Worm (Caenorhabditis elegans): ENCODE data around the gene sre-51.

Gene sre-51

DNA sequence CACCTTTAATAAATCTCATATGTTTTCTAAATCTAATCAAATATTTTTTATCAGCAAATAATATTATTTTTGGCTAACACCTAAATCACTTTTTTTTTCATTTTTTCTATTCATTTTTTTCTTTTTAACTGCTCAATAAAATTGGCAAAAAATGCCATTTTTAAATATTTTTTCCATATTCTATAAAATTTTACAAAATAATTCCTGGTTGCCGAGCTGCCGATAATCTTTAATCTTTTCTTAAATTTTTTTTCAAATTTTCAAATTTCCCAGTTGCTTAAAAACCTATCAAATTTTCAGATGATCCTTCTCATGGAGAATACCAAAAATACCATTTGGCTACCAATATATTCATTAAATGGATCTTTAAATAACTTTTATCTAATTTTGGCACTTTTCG, at the start of gene sre-51:
Gene sre-51, plus strand, starts transcription at position 301 of the 400 bp plus-strand sequence.
- no peak for TF ChIP-seq unc-62 (GFP tag; optimal IDR thresholded peaks at IDR 0.05)

DNA sequence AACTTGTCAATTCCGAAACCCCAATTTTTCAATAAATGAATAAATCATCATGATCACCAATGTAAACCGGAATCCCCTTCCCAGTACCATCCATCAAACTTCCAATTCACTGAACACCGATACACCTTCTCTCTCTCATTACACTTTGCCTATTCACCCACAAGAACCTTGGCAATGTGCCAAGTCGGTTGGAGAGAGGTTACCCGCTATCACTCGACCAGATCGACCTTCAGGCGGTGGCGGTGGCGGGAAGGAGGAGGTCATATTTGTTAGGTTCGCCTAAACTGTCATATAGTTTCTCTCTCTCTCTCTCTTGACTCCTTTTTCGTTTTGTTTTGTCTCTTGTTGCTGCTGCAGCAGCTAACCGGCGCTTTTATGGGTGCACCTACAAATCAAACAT, 49.1 kb upstream of the sre-51 start:
- TF ChIP-seq unc-62 (GFP tag; optimal IDR thresholded peaks at IDR 0.05), result no peak

DNA sequence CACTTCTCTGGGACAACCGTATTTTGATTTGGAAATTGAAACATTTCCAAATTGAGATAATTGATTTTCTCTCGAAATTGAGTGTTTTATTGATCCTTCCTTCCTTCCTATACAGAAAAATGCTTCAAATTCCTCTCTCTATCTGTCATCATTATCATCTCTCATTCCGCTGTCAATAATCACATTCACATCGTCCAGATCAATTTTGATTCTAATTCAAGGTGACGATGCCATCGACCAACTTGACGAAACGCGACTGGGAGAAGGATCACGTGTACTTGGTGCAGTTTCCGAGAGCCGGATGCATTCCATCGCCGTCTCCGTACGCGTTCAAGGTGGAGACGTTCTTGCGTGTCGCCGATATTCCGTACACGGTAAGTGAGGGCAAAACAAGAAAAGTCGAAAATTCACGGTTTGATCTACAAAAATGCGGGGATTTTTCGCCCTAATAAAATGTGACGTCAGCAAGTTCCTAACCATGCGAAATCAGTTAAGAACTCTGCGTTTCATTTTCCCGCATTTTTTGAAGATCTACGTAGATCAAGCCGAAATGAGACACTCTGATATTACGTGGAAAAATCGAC, 47.6 kb upstream of the sre-51 start, which contains the start of gene faxc-1:
Gene faxc-1, plus strand, starts transcription at position 222 of the 584 bp plus-strand sequence.
- TF ChIP-seq unc-62 (GFP tag; optimal IDR thresholded peaks at IDR 0.05), result no peak

DNA sequence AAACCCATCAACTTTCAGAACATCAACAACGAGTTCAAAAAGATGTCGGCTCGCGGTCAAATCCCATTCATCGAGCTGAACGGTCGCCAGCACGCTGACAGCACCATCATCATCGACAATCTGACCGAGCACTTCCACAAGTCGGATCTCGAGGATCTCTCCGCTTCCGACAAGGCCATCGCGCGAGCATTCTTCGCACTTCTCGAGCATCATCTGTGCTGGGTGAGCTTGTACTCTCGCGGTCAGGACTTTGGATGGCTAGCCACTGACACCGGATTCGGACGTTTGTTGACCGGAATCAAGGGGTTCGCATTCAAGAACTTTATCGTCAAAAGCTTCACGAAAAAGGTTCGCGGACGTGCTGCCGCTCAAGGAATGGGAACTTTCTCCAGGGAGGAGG, 46.8 kb upstream of the sre-51 start:
- TF ChIP-seq unc-62 (GFP tag; optimal IDR thresholded peaks at IDR 0.05), result no peak

DNA sequence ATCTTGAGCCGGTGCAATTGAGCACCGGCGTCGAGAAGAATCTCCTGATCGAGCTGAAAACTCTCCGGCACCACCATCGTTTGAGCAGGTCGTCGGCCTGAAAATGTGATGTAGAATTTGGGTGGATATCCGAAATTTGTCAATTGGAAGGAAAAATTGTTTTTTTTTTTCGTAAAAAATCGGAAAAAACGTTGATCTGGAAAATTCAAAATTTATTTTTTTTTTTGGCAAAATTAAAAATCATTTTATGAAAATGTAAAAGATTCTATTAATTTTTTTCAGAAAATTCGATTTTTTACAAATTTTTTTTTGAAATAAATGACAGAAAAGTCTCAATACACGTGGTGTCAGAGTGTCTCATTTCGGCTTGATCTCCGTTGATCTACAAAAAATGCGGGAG, 45.5 kb upstream of the sre-51 start, which contains the start of gene tric-1B.1:
Gene tric-1B.1, minus strand, starts transcription at position 101 of the 400 bp plus-strand sequence.
- TF ChIP-seq unc-62 (GFP tag; optimal IDR thresholded peaks at IDR 0.05), result no peak

DNA sequence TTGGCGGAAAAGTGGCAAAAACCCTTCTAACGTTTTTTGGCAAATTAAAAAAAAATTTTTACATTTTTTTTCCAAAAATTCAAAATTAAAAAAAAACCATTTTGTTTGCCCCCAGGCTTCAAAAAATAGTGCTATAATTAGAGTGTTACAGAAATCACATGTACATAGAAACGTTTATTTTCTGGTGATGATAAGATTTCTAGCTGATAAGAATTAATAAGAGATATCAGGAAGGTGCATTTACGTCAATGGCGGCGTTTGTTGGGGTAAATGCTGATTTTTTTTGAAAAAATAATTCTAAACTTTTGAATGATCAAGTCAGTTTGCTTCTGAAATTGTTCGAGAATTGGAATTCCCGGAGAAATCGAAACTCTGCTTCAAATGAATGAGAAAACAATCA, 44.9 kb upstream of the sre-51 start:
- no peak for TF ChIP-seq unc-62 (GFP tag; optimal IDR thresholded peaks at IDR 0.05)

DNA sequence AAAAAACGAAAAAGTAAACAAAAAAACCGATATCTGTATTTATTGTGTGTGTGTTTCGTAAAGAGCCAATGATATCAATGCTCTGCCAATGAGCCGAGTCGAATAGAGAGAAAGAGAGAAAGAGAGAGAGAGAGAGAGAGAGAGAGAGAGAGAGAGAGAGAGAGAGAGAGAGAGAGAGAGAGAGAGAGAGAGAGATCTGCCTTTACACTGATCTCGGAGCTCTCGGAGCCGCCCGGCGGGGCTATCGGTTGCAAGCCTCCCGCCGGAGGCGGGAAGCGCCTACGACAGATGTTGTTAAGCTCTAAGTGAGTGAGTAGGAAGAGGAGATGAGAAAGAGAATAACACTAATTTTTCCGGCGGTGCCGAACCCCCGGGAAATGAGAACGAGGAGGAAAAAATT, 42.8 kb upstream of the sre-51 start:
- TF ChIP-seq unc-62 (GFP tag; optimal IDR thresholded peaks at IDR 0.05), result no peak

DNA sequence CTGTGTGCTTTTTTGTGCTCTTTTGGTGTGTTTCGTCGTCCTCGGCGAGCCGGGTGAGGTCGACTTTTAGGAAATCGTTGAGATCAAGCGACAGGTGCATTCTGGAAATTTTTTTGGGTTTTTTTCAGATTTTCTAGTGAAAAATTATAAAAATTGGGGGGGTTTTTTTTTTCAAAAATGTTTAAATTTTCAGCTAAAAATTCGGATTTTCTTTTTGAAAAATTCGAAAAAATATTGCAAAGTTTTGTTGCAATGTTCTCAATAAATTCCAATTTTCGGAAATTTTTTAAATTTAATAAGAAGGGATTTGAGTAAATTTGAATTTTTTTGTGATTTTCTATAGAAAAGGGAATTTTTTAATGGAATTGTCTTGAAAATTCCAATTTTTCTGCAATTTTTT, 36.7 kb upstream of the sre-51 start, which contains the start of gene Y57A10A.27:
Gene Y57A10A.27, minus strand, starts transcription at position 101 of the 400 bp plus-strand sequence.
- TF ChIP-seq unc-62 (GFP tag; optimal IDR thresholded peaks at IDR 0.05), result no peak

DNA sequence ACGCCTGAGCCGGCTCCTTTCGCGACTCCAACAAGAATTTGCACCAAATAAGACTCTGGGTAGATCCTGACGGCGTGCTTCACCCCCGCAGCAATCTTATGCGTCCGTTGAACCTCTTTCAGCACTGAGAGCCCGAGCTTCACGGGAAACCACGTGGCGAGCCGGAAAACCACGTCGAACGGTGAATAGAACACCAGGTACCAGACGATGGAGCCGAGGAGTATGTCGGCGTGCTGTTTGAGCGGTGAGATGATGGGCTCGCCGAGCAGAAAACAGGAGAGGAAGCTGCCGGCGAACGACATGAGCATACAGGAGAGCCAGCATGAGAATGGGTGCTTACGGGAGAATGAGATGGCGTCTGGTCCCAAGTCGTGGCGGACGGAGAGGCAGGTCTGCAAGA, 33.1 kb upstream of the sre-51 start:
- no peak for TF ChIP-seq unc-62 (GFP tag; optimal IDR thresholded peaks at IDR 0.05)

DNA sequence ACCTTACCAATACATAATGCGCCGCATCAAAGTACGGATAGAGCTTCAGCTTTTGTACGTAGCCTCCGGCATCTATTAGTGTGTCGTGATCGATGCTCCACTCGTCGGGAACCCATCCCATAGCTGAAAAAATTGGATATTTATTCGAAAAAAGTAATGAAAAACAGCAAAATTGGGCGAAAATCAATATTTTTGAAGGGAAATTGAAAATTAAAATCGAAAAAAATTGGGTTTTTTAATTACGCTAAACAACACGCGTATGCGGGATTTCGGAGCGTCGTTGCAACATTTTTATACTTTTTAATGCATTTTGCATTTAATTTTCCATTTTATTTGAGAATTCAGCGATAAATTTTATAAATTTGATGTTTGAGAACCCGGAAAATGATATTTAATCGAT, 32.4 kb upstream of the sre-51 start, which contains the start of the genes tric-1B.2 and Y57A10A.29:
Gene tric-1B.2, minus strand, starts transcription at position 129 of the 400 bp plus-strand sequence.
Gene Y57A10A.29, plus strand, starts transcription at position 303 of the 400 bp plus-strand sequence.
- TF ChIP-seq unc-62 (GFP tag; optimal IDR thresholded peaks at IDR 0.05), result no peak

DNA sequence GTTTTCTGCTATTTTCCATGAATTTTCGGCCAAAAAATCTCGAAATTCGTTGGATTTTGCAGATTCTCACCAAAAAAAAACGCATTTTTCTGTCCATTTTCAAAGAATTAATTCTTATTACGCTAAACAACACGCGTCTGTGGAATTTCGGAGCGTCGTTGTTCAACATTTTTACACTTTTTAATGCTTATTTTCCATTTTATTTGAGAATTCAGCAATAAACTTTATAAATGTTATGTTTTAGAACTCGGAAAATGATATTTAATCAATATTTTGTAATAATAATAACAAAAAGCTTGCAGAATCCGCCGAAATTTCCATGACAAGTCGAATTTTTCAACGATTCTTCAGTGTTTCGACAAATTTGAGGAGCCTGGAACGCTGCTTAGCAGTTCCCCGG, 31.3 kb upstream of the sre-51 start, which contains the start of gene ife-5:
Gene ife-5, plus strand, starts transcription at position 301 of the 400 bp plus-strand sequence.
- TF ChIP-seq unc-62 (GFP tag; optimal IDR thresholded peaks at IDR 0.05), result no peak

DNA sequence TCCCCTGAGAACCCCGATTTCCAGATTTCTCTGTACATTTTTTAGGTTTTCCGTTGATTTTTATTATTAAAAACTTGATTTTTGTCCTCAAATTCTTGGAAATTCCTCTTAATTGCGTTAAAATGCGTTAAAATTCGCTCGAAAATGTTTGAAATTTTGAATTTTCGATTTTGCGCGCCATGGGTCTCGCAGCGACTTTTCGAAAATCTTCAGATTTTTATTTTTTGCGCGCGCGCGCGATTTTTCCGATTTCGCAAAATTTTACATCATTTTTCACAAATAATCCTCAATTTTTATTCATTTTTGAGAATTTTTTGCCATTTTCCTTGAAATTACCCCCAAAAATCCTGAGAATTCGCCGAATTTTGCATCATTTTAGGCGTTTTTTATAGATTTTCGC, 27.6 kb upstream of the sre-51 start:
- TF ChIP-seq unc-62 (GFP tag; optimal IDR thresholded peaks at IDR 0.05), result no peak

DNA sequence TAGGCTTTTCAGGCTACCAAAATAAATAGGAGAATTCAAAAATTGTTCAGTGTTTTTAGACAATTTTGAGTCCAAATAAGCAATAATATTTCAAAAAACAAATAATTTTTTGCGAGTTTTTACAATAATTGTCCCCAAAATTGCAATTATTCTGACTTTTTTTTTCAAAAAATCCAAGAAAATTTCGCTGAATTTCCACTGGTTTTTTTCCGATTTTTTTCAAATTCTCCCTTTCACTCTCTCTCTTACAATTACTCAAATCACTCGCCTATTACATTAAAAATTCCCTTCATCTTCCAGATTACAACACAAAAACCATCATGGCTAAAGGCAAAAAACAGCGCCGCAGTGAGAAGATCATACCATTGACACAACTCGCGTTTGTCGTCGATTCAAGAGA, 22.6 kb upstream of the sre-51 start, which contains the start of gene Y57A10A.31:
Gene Y57A10A.31, plus strand, starts transcription at position 301 of the 400 bp plus-strand sequence.
- no peak for TF ChIP-seq unc-62 (GFP tag; optimal IDR thresholded peaks at IDR 0.05)

DNA sequence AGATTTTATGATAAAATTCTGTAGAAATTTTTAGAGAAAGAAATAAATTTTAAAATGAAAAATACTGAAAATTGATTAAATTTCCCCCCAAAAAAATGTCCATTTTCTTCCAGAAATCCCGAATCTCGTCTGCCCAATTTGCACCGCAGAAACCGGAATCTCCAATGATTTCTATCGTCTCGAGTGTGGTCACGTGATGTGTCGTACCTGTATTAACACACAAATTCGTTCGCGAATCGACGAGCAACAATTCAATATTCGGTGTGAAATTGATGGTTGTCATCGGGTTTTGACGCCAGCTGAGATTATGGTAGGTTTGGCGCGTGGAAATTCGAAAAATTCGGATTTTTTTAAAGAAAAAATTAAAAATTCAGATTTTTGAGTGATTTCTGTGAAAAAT, 15.1 kb upstream of the sre-51 start:
- no peak for TF ChIP-seq unc-62 (GFP tag; optimal IDR thresholded peaks at IDR 0.05)

DNA sequence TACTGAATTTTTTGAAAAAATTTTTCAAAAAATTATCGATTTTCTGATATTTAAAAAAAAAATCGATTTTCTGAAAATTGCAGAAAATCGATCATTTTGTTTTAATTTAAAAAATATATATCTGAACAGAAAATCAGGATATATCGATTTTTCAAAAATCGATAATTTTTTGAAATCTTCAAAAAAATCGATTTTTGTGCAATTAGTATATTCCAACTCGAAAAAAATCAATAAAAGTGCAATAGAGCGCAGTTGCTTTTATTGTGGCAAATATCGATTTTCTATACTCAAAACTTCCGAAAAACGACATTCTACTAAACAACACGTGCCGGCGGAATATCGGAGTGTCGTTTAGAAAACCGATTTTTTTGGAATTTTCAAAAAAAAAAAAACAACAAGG, 11.0 kb upstream of the sre-51 start:
- no peak for TF ChIP-seq unc-62 (GFP tag; optimal IDR thresholded peaks at IDR 0.05)

DNA sequence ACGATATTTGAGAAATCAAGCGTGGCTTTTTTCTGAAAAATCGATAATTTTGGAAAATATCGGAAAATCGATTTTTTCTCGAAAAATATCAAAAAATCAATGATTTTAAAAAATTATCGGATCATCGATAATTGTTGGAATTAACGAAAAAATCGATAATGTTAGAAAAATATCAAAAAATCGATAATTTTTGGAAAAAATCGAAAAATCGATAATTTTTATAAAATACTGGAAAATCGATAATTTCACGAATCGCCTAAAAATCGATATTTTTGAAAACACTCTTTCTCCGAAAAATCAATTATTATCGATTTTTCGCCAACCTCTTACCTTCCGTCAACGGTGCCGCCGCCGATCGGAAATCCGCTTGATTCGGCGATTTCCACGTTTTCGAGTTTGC, 10.4 kb upstream of the sre-51 start:
- TF ChIP-seq unc-62 (GFP tag; optimal IDR thresholded peaks at IDR 0.05), result no peak

DNA sequence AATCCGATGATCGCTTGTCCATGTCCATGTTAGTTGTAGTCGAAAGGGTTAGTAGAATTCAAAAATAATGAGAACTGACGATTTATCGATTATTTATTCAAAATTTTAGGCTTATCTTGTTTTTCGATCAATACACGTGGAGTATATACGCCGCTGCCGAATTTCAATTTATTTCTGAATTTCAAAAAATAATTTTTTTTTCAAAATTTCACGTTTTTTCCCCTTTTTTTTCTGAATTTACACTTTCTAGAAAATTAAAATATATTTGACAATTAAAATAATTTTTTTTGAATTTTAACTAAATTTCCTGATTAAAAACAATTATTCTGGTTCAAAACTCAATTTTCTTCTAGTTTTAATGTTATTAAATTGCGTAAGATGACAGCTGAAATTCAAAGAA, 9.3 kb upstream of the sre-51 start, which contains the start of gene C50E10.1:
Gene C50E10.1, minus strand, starts transcription at position 101 of the 400 bp plus-strand sequence.
- no peak for TF ChIP-seq unc-62 (GFP tag; optimal IDR thresholded peaks at IDR 0.05)
